Worm (Caenorhabditis elegans) whole organism, L4/young adult: ENCODE results near the gene C14A6.13.

Experiments
- W03F9.2 ChIP-seq: fragments of 150-350 bp; optimal IDR thresholded peaks from 2 replicates; lab custom pipeline; 2014; ENCODE audit warnings: missing biosample characterization, missing genetic modification characterization
- dao-5 ChIP-seq: sonication (generic microtip); optimal IDR thresholded peaks from 2 replicates; lab custom pipeline; 2016; ENCODE audit warnings: missing genotype, missing genetic modification characterization, moderate library complexity, missing compliant biosample characterization
- him-1 ChIP-seq: sonication (generic microtip); optimal IDR thresholded peaks from 2 replicates; lab custom pipeline; 2016; ENCODE audit warnings: missing genotype, missing genetic modification reagents, missing genetic modification characterization, missing compliant biosample characterization

C14A6.13 gene

DNA sequence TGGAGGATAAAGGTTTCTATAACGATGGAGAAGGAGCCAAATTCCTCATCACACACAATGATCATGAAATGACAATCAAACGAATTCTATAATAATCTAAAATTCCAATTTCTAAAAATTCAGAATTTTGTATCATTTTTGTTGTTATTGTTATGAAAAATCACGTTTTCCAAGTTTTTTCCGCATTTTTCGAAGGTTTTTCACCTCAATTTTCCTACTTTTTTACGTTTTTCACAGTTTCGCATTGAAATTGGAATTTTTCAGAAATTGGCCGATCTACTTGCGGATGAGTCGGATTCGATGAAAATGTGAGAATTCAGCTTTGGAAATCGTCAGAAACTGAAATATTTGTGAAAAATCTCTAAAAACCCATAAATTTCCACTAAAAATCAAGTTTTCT lies 36.1 kb downstream of the C14A6.13 start, which contains the start of gene fbxa-210:
fbxa-210 (plus strand) TSS at position 301 of the 400 bp plus-strand sequence.
- TF ChIP-seq W03F9.2 (tag; lab: Kevin White, UChicago) (no peak), dao-5 (tag; lab: Kevin White, UChicago) (no peak)

ce11 chrV:18123639-18124038 lies 37.5 kb downstream of the C14A6.13 start, which contains the start of gene fbxa-107:
Gene fbxa-107, plus strand, starts transcription at chrV:18123939.
- TF ChIP-seq W03F9.2 (tag; lab: Kevin White, UChicago) = no peak
- TF ChIP-seq him-1 (tag; lab: Kevin White, UChicago) = no peak
- TF ChIP-seq dao-5 (tag; lab: Kevin White, UChicago) = no peak
